Worm (Caenorhabditis elegans): Measurements from ENCODE around the gene math-7.

DNA sequence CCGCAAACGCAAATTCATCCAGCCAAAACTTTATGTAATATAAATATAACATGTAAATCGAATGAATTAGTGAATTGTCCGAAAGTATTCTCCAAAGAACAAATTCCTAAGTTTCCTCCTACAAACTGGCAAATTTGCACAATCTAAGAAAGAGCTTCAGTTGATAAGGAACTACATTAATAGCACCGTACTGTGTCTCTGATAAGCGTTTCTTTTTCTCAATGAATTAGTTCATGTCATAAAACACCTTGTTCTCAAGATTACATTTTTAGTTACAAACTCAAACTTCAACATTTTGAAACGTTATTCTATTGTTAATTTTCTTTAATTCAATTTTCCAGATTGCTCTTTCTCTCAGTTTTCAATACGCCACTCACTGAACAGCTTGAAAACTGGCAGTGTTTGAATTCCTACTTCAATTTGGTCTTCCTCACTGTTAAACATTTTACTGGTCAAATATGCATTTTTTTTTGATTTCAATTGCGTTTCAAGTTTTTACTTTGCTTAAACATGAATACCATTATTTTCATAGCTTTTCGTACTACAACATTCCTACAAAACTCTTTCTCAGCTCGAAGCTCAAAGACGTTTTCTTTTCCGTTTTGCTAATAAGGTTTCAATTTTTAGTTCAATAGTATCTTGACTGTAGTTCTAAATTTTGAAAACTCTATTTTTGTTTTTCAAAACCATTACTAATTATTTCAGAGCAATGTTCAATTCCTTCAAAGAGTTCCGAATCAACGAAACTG lies 20.4 kb downstream of the math-7 start, which contains the start of gene math-15:
- TF ChIP-seq cog-1 (tag; optimal IDR thresholded peaks at IDR 0.05) (no peak), ref-1 (GFP tag; conservative IDR thresholded peaks at IDR 0.05) (no peak), med-1 (GFP tag; optimal IDR thresholded peaks at IDR 0.05; ENCODE audit: insufficient read depth) (no peak), ztf-29 (GFP tag; IDR thresholded peaks at IDR 0.05) (no peak)

All from whole organism, midembryonic.